Worm (Caenorhabditis elegans) whole organism, late embryonic: Measurements from ENCODE around the gene F28G4.4.

Experiments used
- F13H6.1 ChIP-seq: sonication (generic microtip); optimal IDR thresholded peaks from 2 replicates; lab custom pipeline; 2016; ENCODE audit warnings: missing genetic modification characterization, missing compliant biosample characterization
- ceh-24 ChIP-seq: sonication (generic microtip); optimal IDR thresholded peaks from 2 replicates; lab custom pipeline; 2016; ENCODE audit warnings: mild to moderate bottlenecking, missing genetic modification characterization, missing compliant biosample characterization
- ceh-31 ChIP-seq: sonication (generic microtip); optimal IDR thresholded peaks from 2 replicates; lab custom pipeline; 2016; ENCODE audit warnings: missing genetic modification characterization, missing compliant biosample characterization
- ceh-9 ChIP-seq: sonication (generic microtip); optimal IDR thresholded peaks from 2 replicates; lab custom pipeline; 2016; ENCODE audit warnings: mild to moderate bottlenecking, missing genetic modification characterization, inconsistent platforms, missing compliant biosample characterization
- fkh-10 ChIP-seq: fragments of 150-350 bp; optimal IDR thresholded peaks from 2 replicates; lab custom pipeline; 2014; ENCODE audit warnings: missing biosample characterization, missing genetic modification reagents, missing genetic modification characterization
- hlh-30 ChIP-seq: sonication (generic microtip); optimal IDR thresholded peaks from 2 replicates; lab custom pipeline; 2017; ENCODE audit warnings: antibody characterized with exemption, missing genetic modification characterization, missing compliant biosample characterization; ENCODE audit not compliant: insufficient read depth
- nfya-1 ChIP-seq: sonication (generic microtip); optimal IDR thresholded peaks from 2 replicates; lab custom pipeline; 2017; ENCODE audit warnings: missing genetic modification characterization, mild to moderate bottlenecking, missing compliant biosample characterization, antibody characterized with exemption, moderate library complexity
- pha-2 ChIP-seq: sonication (generic microtip); optimal IDR thresholded peaks from 2 replicates; lab custom pipeline; 2017; ENCODE audit warnings: mild to moderate bottlenecking, missing genetic modification characterization, missing compliant biosample characterization
- pha-4 ChIP-seq: fragments of 150-350 bp; optimal IDR thresholded peaks from 2 replicates; lab custom pipeline; 2018; ENCODE audit warnings: missing biosample characterization, missing genetic modification reagents, missing genetic modification characterization
- sdc-2 ChIP-seq: sonication (generic microtip); optimal IDR thresholded peaks from 2 replicates; lab custom pipeline; 2016; ENCODE audit warnings: missing genotype, missing genetic modification characterization, missing compliant biosample characterization
- tbx-2 ChIP-seq: sonication (generic microtip); optimal IDR thresholded peaks from 2 replicates; lab custom pipeline; 2016; ENCODE audit warnings: missing genetic modification characterization, missing compliant biosample characterization
- unc-3 ChIP-seq, 2 experiments: fragments of 200-800 bp in 1 of 2; sonication (Bioruptor generic) in 1 of 2; sonication (generic microtip) in 1 of 2; conservative IDR thresholded peaks in 1 of 2; optimal IDR thresholded peaks in 1 of 2; 2 replicates each; pipeline versions ENCODE4 v1.3.6 to Lab custom; 2016 to 2022; ENCODE audit warnings: missing compliant biosample characterization in 2 of 2, missing genetic modification characterization in 2 of 2, missing genetic modification reagents in 1 of 2
- unc-42 ChIP-seq: sonication (generic microtip); optimal IDR thresholded peaks from 2 replicates; lab custom pipeline; 2016; ENCODE audit warnings: missing genotype, missing genetic modification characterization, missing compliant biosample characterization

ce11 chrV:16266514-16266913, 19.2 kb downstream of the F28G4.4 start, which contains the start of gene T13F3.4:
- TF ChIP-seq ceh-31 (tag; lab: Kevin White, UChicago) (no peak), ceh-24 (tag; lab: Kevin White, UChicago) (no peak), nfya-1 (tag; lab: Kevin White, UChicago) (no peak), pha-2 (no peak), pha-4 (no peak), sdc-2 (no peak), fkh-10 (GFP tag; lab: Kevin White, UChicago) (no peak), ceh-9 (no peak), hlh-30 (no peak), tbx-2 (tag; lab: Kevin White, UChicago) (no peak), F13H6.1 (no peak), unc-42 (tag; lab: Kevin White, UChicago) (no peak), unc-3 (GFP tag; conservative IDR thresholded peaks at IDR 0.05; lab: Robert Waterston, UW) (no peak), unc-3 (tag; optimal IDR thresholded peaks at IDR 0.05; lab: Kevin White, UChicago) (no peak)
